Fruit fly (Drosophila melanogaster): ENCODE results near the gene MED30.

Gene MED30

DNA sequence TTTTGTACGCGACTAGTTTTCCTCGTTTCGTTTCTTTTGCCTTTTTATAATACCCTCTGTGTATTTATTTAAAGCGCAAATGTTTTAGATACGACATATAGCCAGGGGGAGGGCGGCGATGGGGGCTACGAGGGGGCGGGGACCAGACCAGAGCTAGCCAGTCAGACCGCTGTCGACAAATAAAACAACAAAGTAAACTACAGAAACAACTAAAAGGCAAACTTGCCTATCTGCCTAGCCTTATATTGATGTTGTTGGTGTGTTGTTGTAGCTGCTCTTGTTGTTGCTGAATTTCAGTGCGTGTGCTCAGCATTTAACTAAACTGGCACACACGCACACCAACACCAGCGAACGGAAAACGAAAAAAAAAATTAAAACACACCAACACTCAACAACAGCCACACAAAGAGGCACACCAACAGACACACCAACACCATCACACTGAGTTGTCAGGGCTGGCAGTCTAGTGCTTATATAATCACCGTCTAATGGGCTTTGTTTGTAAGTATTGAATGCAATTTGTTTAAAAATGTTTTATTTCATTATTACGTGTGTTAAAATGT, 24.5 kb downstream of the MED30 start (continued):
- TF ChIP-seq MESR4 (GFP tag; optimal IDR thresholded peaks at IDR 0.05) (no peak), bigmax (GFP tag; optimal IDR thresholded peaks at IDR 0.05) (no peak), disco-r (GFP tag; optimal IDR thresholded peaks at IDR 0.05) (no peak), pb (GFP tag; optimal IDR thresholded peaks at IDR 0.05) (peak; percentile 31), CG34376 (GFP tag; optimal IDR thresholded peaks at IDR 0.05) (peak; percentile 65), MBD-R2 (GFP tag; IDR thresholded peaks at IDR 0.05) (no peak), crc (GFP tag; optimal IDR thresholded peaks at IDR 0.05) (no peak), Abd-B (GFP tag; optimal IDR thresholded peaks at IDR 0.05) (no peak), phol (tag; optimal IDR thresholded peaks at IDR 0.05) (no peak), CG17568 (GFP tag; optimal IDR thresholded peaks at IDR 0.05) (no peak), CG10366 (GFP tag; IDR thresholded peaks at IDR 0.05) (no peak), E2f1 (GFP tag; IDR thresholded peaks at IDR 0.05) (no peak), sc (optimal IDR thresholded peaks at IDR 0.05) (no peak), sc (GFP tag; optimal IDR thresholded peaks at IDR 0.05) (no peak), Mes4 (GFP tag; optimal IDR thresholded peaks at IDR 0.05) (no peak), otp (GFP tag; IDR thresholded peaks at IDR 0.05) (0 out of 3 replicates have a peak, but pooled peaks have one; percentile 36), cato (GFP tag; optimal IDR thresholded peaks at IDR 0.05; ENCODE audit: borderline replicate concordance) (no peak), ems (GFP tag; optimal IDR thresholded peaks at IDR 0.05) (no peak), MTF-1 (GFP tag; optimal IDR thresholded peaks at IDR 0.05; ENCODE audit: borderline replicate concordance) (peak; percentile 20), Opbp (GFP tag; IDR thresholded peaks at IDR 0.05; ENCODE audit: partially characterized antibody) (no peak), gcm (GFP tag; optimal IDR thresholded peaks at IDR 0.05) (no peak), CG4820 (GFP tag; optimal IDR thresholded peaks at IDR 0.05) (no peak), Stat92E (GFP tag; optimal IDR thresholded peaks at IDR 0.05) (no peak), CG4707 (GFP tag; optimal IDR thresholded peaks at IDR 0.05) (no peak), Myb (GFP tag; optimal IDR thresholded peaks at IDR 0.05) (no peak), CG13894 (tag; optimal IDR thresholded peaks at IDR 0.05) (peak; percentile 74), Hmx (GFP tag; optimal IDR thresholded peaks at IDR 0.05) (no peak), org-1 (GFP tag; optimal IDR thresholded peaks at IDR 0.05) (peak; percentile 43), YL-1 (GFP tag; optimal IDR thresholded peaks at IDR 0.05) (no peak), CG11085 (GFP tag; IDR thresholded peaks at IDR 0.05) (no peak), CG2875 (GFP tag; optimal IDR thresholded peaks at IDR 0.05) (no peak), CG12659 (GFP tag; optimal IDR thresholded peaks at IDR 0.05) (no peak), sisA (GFP tag; IDR thresholded peaks at IDR 0.05) (no peak), CG15479 (GFP tag; optimal IDR thresholded peaks at IDR 0.05) (no peak), HLHmδ (GFP tag; optimal IDR thresholded peaks at IDR 0.05) (no peak), chif (GFP tag; optimal IDR thresholded peaks at IDR 0.05) (no peak), CG31365 (tag; optimal IDR thresholded peaks at IDR 0.05) (no peak), seq (GFP tag; IDR thresholded peaks at IDR 0.05) (peak; percentile 40; the same call in 1 of the 2 replicates), CG15269 (tag; optimal IDR thresholded peaks at IDR 0.05) (peak; percentile 42), onecut (GFP tag; IDR thresholded peaks at IDR 0.05) (no peak), row (GFP tag; IDR thresholded peaks at IDR 0.05) (no peak; the same call in 2 of the 3 replicates), Dfd (GFP tag; optimal IDR thresholded peaks at IDR 0.05) (no peak), mld (GFP tag; IDR thresholded peaks at IDR 0.05; ENCODE audit: partially characterized antibody) (no peak), CG17385 (GFP tag; optimal IDR thresholded peaks at IDR 0.05) (no peak), vfl (GFP tag; optimal IDR thresholded peaks at IDR 0.05) (no peak), CG10147 (GFP tag; optimal IDR thresholded peaks at IDR 0.05) (no peak), Med (GFP tag) (peak; percentile 81), CG16815 (GFP tag; optimal IDR thresholded peaks at IDR 0.05) (no peak), ase (GFP tag; IDR thresholded peaks at IDR 0.05) (no peak), Chrac-16 (GFP tag; optimal IDR thresholded peaks at IDR 0.05) (no peak)

Data from whole organism, embryonic.